Fruit fly (Drosophila melanogaster) Kc167 (cell line): ENCODE data around the gene Sec63.

Experiments used
- Sin3A ChIP-seq: fragments of >200 bp; optimal IDR thresholded peaks from 2 replicates; lab custom pipeline; 2018; ENCODE audit warnings: missing external identifiers
- h ChIP-seq: fragments of >200 bp; optimal IDR thresholded peaks from 3 replicates; lab custom pipeline; 2018; ENCODE audit warnings: missing external identifiers
- insv ChIP-seq: fragments of >200 bp; optimal IDR thresholded peaks from 3 replicates; lab custom pipeline; 2018; ENCODE audit warnings: missing external identifiers
- psq ChIP-seq: fragments of >200 bp; optimal IDR thresholded peaks from 2 replicates; lab custom pipeline; 2017; ENCODE audit warnings: missing external identifiers
- ttk ChIP-seq: sonication (Bioruptor generic); optimal IDR thresholded peaks from 2 replicates; lab custom pipeline; 2017; ENCODE audit warnings: missing external identifiers

- TF ChIP-seq Sin3A (lab: Kevin White, UChicago) (no peak), h (lab: Kevin White, UChicago) (no peak), psq (lab: Kevin White, UChicago) (no peak), insv (lab: Kevin White, UChicago) (no peak), ttk (lab: Kevin White, UChicago) (no peak)
Measured at dm6 chr3L:7401972-7402371, 41.6 kb downstream of the Sec63 start.
